Fruit fly (Drosophila melanogaster): Measurements from ENCODE around the gene CG9920.
A peak's percentile ranks its signal among the peaks of the same experiment; 100 is the strongest.

Gene CG9920

DNA sequence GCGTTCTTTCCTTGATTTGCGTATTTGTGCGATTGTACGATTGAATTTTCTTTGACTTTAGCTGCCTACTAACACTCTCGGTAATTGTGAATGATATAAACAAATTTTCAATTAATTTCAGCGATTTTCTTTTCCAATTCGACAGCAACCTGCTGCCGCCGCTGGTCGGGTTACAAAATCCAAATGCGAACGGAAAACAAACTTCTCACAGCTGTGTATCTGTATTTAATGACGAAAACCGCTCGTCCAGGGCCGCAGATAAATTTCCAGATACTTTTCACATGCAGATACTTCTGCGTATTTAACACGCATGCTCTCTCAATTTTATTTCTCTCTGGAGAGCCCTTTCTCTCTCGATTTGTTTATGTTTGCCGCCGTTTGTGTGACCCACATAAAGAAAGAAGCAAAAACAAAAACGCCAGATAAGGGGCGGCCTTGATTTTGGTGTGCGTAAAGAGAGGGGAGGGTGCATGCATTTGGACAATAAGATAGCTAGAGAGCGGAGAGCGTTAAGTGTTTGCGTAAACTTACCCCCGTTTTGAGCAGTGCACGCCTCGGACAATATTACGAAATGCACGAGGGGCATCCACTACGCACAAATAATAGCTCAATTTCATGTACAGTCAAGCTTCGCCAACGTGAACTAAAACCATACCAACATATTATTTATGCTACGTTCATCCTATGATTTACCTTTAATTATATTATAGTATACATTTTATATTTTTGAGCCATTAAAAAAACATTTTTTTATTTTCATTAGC, 10.5 kb upstream of the CG9920 start, which contains the start of gene CG12402 (continued):
- TF ChIP-seq lz (GFP tag; optimal IDR thresholded peaks at IDR 0.05), result no peak
- TF ChIP-seq Hr39 (GFP tag; optimal IDR thresholded peaks at IDR 0.05), result peak; percentile 58
- TF ChIP-seq Met (GFP tag; optimal IDR thresholded peaks at IDR 0.05), result no peak
- peak; percentile 6 for TF ChIP-seq Ets96B (tag; optimal IDR thresholded peaks at IDR 0.05)
- TF ChIP-seq CG1621 (tag; optimal IDR thresholded peaks at IDR 0.05), result no peak
- TF ChIP-seq Eip75B (GFP tag; optimal IDR thresholded peaks at IDR 0.05), result peak; percentile 85
- no peak for TF ChIP-seq CG31627 (GFP tag; optimal IDR thresholded peaks at IDR 0.05)
- no peak for TF ChIP-seq Sox14 (GFP tag; optimal IDR thresholded peaks at IDR 0.05)
- TF ChIP-seq CG10669 (GFP tag; optimal IDR thresholded peaks at IDR 0.05), result peak; percentile 35
- no peak for TF ChIP-seq salr (GFP tag; optimal IDR thresholded peaks at IDR 0.05)
- TF ChIP-seq pdm3 (GFP tag; optimal IDR thresholded peaks at IDR 0.05), result peak; percentile 49
- TF ChIP-seq svp (GFP tag), result no peak

DNA sequence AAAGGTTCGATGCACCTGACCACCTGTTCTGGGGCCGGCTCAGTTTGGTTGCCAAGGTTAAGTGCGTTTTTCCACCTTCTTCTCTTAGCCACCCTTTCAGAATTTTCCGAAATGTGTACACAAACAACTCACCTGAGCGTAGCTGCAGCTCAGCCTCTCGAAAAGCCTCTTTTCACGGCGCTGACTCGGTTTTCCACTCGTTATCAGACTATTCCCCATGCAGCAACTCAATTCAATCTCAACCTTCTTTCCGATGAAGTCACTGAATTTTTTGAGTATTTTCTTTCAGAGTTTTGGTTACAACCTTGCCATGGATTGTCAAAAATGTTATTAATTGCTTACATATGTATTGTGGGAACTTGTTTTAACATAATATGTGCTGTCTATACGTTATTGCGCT, 9.7 kb upstream of the CG9920 start:
- TF ChIP-seq CG1621 (tag; optimal IDR thresholded peaks at IDR 0.05), result no peak
- no peak for TF ChIP-seq esn (GFP tag; optimal IDR thresholded peaks at IDR 0.05)
- no peak for TF ChIP-seq salr (GFP tag; optimal IDR thresholded peaks at IDR 0.05)
- TF ChIP-seq ss (GFP tag; optimal IDR thresholded peaks at IDR 0.05), result no peak
- no peak for TF ChIP-seq Hr39 (GFP tag; optimal IDR thresholded peaks at IDR 0.05)
- no peak for TF ChIP-seq Lpt (GFP tag; optimal IDR thresholded peaks at IDR 0.05)
- TF ChIP-seq CG6792 (GFP tag; optimal IDR thresholded peaks at IDR 0.05), result no peak
- no peak for TF ChIP-seq CG3919 (GFP tag; optimal IDR thresholded peaks at IDR 0.05)
- no peak for TF ChIP-seq CG16779 (tag; optimal IDR thresholded peaks at IDR 0.05)
- no peak for TF ChIP-seq dac (GFP tag; optimal IDR thresholded peaks at IDR 0.05)
- no peak for TF ChIP-seq vri (GFP tag; optimal IDR thresholded peaks at IDR 0.05)
- TF ChIP-seq CG8119 (GFP tag; IDR thresholded peaks at IDR 0.05), result no peak

DNA sequence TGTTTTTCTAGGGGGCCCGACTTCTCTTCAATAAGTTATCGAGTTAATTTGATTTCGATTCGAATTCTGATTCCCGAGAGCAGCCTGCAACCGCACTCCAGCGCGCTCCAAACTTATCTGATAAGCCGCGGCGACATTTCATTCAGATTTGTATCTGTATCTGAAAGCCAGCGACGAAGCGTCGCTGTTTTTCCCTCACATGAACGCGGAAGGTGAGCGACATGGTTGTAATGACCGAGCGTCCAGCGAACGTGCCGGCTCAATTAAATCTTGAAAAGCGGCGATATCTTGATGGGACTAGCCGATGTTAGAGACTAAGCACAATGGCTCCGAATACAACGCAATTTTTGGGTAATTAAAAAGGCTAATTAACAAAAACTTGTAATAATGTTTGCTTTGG, 5.1 kb upstream of the CG9920 start, which contains the start of gene PK1-R:
Gene PK1-R (minus strand): TSS at position 101 of the 400 bp plus-strand sequence.
- no peak for TF ChIP-seq svp (GFP tag)
- TF ChIP-seq vri (GFP tag; optimal IDR thresholded peaks at IDR 0.05), result no peak

DNA sequence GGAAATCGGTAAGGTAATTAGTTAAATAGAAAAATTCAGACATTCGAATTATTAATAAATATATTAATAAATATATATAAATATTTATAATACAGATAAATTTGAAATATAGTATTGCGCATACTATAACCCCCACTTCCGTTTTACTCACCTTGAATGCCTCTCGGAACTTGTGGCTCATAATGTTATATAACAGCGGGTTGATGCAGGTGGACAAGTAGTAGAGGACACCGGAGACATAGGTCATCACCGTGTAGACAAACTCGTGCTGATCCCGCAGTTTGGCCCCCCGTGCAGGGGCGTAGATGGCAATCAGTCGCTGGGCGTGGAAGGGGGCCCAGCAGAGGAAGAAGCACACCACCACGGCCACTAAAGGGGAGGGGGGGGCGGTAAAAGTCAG, 3.1 kb upstream of the CG9920 start:
- TF ChIP-seq Gug (GFP tag; IDR thresholded peaks at IDR 0.05) (no peak), CG31627 (GFP tag; optimal IDR thresholded peaks at IDR 0.05) (no peak), Sox14 (GFP tag; optimal IDR thresholded peaks at IDR 0.05) (no peak), svp (GFP tag) (no peak), pdm3 (GFP tag; optimal IDR thresholded peaks at IDR 0.05) (no peak), CG6854 (GFP tag; optimal IDR thresholded peaks at IDR 0.05) (no peak), CG9139 (GFP tag; optimal IDR thresholded peaks at IDR 0.05) (no peak), dsx (GFP tag; optimal IDR thresholded peaks at IDR 0.05; ENCODE audit: poor library complexity, severe bottlenecking) (no peak), CG8319 (GFP tag; optimal IDR thresholded peaks at IDR 0.05) (no peak), CG32006 (GFP tag; optimal IDR thresholded peaks at IDR 0.05) (no peak), spab (GFP tag; optimal IDR thresholded peaks at IDR 0.05) (no peak)

DNA sequence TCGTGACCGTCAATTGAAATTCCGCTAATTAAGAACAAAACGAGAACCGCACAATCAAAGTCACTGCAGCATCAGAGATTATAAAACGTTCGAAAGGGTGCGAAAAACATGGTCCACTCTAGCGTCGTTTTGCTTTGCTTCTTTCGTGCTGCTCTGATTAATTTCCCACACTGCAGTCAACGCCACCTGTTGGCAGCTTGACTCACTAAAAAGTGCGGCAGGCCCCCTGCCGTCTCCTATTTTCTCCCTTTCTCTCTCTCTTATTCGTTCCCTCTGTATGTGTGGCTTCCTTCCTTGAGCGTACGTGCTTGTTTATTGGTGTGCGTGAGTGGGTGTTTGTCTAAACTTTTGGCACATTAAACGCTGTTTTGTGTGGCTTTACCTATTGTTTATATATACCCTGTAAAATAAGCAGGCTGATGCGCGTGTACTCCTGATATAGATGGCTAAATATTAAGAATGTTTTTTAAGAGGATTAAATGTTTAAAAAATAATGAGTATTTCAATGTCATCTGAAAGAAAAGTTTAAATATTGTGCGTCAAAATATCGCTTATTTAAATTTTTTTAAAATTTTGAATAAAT, 738 bp upstream of the CG9920 start:
- TF ChIP-seq CG6163 (GFP tag; IDR thresholded peaks at IDR 0.05) (peak; percentile 41; the same call in 1 of the 3 replicates), CG6854 (GFP tag; optimal IDR thresholded peaks at IDR 0.05) (no peak), CG10669 (GFP tag; optimal IDR thresholded peaks at IDR 0.05) (no peak), CG8119 (GFP tag; IDR thresholded peaks at IDR 0.05) (no peak), CG31627 (GFP tag; optimal IDR thresholded peaks at IDR 0.05) (peak; percentile 1), Blimp-1 (GFP tag; optimal IDR thresholded peaks at IDR 0.05) (no peak), OdsH (GFP tag; optimal IDR thresholded peaks at IDR 0.05) (no peak), svp (GFP tag) (peak; percentile 44), cyc (GFP tag; optimal IDR thresholded peaks at IDR 0.05) (no peak), Hr4 (GFP tag; optimal IDR thresholded peaks at IDR 0.05) (no peak), CG6792 (GFP tag; optimal IDR thresholded peaks at IDR 0.05) (no peak), CG3919 (GFP tag; optimal IDR thresholded peaks at IDR 0.05) (no peak), Sox102F (GFP tag; optimal IDR thresholded peaks at IDR 0.05) (no peak), CG32006 (GFP tag; optimal IDR thresholded peaks at IDR 0.05) (no peak), eg (GFP tag; IDR thresholded peaks at IDR 0.05) (peak; percentile 20; the same call in 1 of the 3 replicates), Eip78C (GFP tag) (peak; percentile 58)

Measured in whole organism, prepupa.